Worm (Caenorhabditis elegans) whole organism, young adult: Measurements from ENCODE around the gene cept-1.

Experiments used
- B0261.1 ChIP-seq: sonication (generic microtip); optimal IDR thresholded peaks from 2 replicates; lab custom pipeline; 2016; ENCODE audit warnings: mild to moderate bottlenecking, missing genetic modification characterization, moderate library complexity, missing compliant biosample characterization
- C06A6.2 ChIP-seq: fragments of 200-800 bp; sonication (Bioruptor generic); conservative IDR thresholded peaks from 2 replicates; pipeline ENCODE4 v1.3.6; 2022; ENCODE audit warnings: missing genetic modification characterization, missing compliant biosample characterization
- C17E4.6 ChIP-seq: fragments of 200-800 bp; sonication (Bioruptor generic); IDR thresholded peaks from 2 replicates; pipeline ENCODE4 v1.3.6; 2022; ENCODE audit warnings: missing genetic modification reagents, missing genetic modification characterization, missing compliant biosample characterization
- D2030.7 ChIP-seq: fragments of 200-800 bp; sonication (Bioruptor generic); IDR thresholded peaks from 2 replicates; pipeline ENCODE4 v1.3.6; 2022; ENCODE audit warnings: missing genetic modification reagents, missing genetic modification characterization, missing compliant biosample characterization
- F23B12.7 ChIP-seq: sonication (generic microtip); optimal IDR thresholded peaks from 2 replicates; lab custom pipeline; 2017; ENCODE audit warnings: missing genetic modification characterization, mild to moderate bottlenecking, missing compliant biosample characterization, antibody characterized with exemption, moderate library complexity; ENCODE audit not compliant: insufficient read depth
- F39B2.1 ChIP-seq: fragments of 200-800 bp; sonication (Bioruptor generic); IDR thresholded peaks from 2 replicates; pipeline ENCODE4 v1.3.6; 2022; ENCODE audit warnings: missing genetic modification reagents, missing genetic modification characterization, missing compliant biosample characterization
- F49E8.2 ChIP-seq: sonication (generic microtip); optimal IDR thresholded peaks from 3 replicates; lab custom pipeline; 2017; ENCODE audit warnings: missing genetic modification characterization, mild to moderate bottlenecking, missing compliant biosample characterization, antibody characterized with exemption, moderate library complexity; ENCODE audit not compliant: insufficient read depth
- T26A5.8 ChIP-seq: sonication (generic microtip); optimal IDR thresholded peaks from 2 replicates; lab custom pipeline; 2016; ENCODE audit warnings: missing genetic modification characterization, missing compliant biosample characterization
- Y53F4B.3 ChIP-seq: fragments of 200-800 bp; sonication (Bioruptor generic); IDR thresholded peaks from 2 replicates; pipeline ENCODE4 v1.3.6; 2022; ENCODE audit warnings: missing genetic modification reagents, missing genetic modification characterization, missing compliant biosample characterization
- Y53G8AR.9 ChIP-seq: fragments of 200-800 bp; sonication (Bioruptor generic); conservative IDR thresholded peaks from 2 replicates; pipeline ENCODE4 v1.3.6; 2022; ENCODE audit warnings: missing genetic modification reagents, missing genetic modification characterization, missing compliant biosample characterization
- Y95B8A.8 ChIP-seq: fragments of 200-800 bp; sonication (Bioruptor generic); IDR thresholded peaks from 2 replicates; pipeline ENCODE4 v1.3.6; 2022; ENCODE audit warnings: missing genetic modification reagents, missing genetic modification characterization, missing compliant biosample characterization
- akir-1 ChIP-seq: fragments of 200-800 bp; sonication (Bioruptor generic); optimal IDR thresholded peaks from 2 replicates; lab custom pipeline; 2018; ENCODE audit warnings: mild to moderate bottlenecking, missing genetic modification characterization, moderate library complexity, missing compliant biosample characterization
- aptf-2 ChIP-seq: fragments of 200-800 bp; sonication (Bioruptor generic); conservative IDR thresholded peaks from 2 replicates; pipeline ENCODE4 v1.3.6; 2022; ENCODE audit warnings: missing genetic modification reagents, missing genetic modification characterization, missing compliant biosample characterization
- athp-1 ChIP-seq: sonication (generic microtip); optimal IDR thresholded peaks from 2 replicates; lab custom pipeline; 2017; ENCODE audit warnings: mild to moderate bottlenecking, missing genetic modification characterization, missing compliant biosample characterization
- attf-6 ChIP-seq: fragments of 200-800 bp; sonication (Bioruptor generic); IDR thresholded peaks from 2 replicates; pipeline ENCODE4 v1.3.6; 2022; ENCODE audit warnings: missing genetic modification reagents, missing genetic modification characterization, missing compliant biosample characterization
- ccch-3 ChIP-seq: fragments of 200-800 bp; sonication (Bioruptor generic); optimal IDR thresholded peaks from 2 replicates; lab custom pipeline; 2018; ENCODE audit warnings: mild to moderate bottlenecking, missing genetic modification characterization, missing compliant biosample characterization
- cebp-1 ChIP-seq, 2 experiments: fragments of 200-800 bp in 1 of 2; sonication (Bioruptor generic) in 1 of 2; sonication (generic microtip) in 1 of 2; IDR thresholded peaks in 1 of 2; optimal IDR thresholded peaks in 1 of 2; 2 replicates each; pipeline versions ENCODE4 v1.3.6 to Lab custom; 2017 to 2022; ENCODE audit warnings: missing compliant biosample characterization in 2 of 2, missing genetic modification characterization in 2 of 2, mild to moderate bottlenecking in 1 of 2, missing genetic modification reagents in 1 of 2, moderate library complexity in 1 of 2
- ceh-27 ChIP-seq: fragments of 200-800 bp; sonication (Bioruptor generic); optimal IDR thresholded peaks from 2 replicates; lab custom pipeline; 2018; ENCODE audit warnings: mild to moderate bottlenecking, missing genetic modification characterization, moderate library complexity, missing compliant biosample characterization
- ceh-40 ChIP-seq: fragments of 200-800 bp; sonication (Bioruptor generic); IDR thresholded peaks from 2 replicates; pipeline ENCODE4 v1.3.6; 2022; ENCODE audit warnings: missing genetic modification characterization, missing compliant biosample characterization
- ceh-58 ChIP-seq: fragments of 200-800 bp; sonication (Bioruptor generic); IDR thresholded peaks from 2 replicates; pipeline ENCODE4 v1.3.6; 2022; ENCODE audit warnings: missing genetic modification characterization, missing compliant biosample characterization
- ceh-91 ChIP-seq: fragments of 200-800 bp; sonication (Bioruptor generic); IDR thresholded peaks from 2 replicates; pipeline ENCODE4 v1.3.6; 2022; ENCODE audit warnings: missing genetic modification reagents, missing genetic modification characterization, missing compliant biosample characterization
- egl-18 ChIP-seq: fragments of 200-800 bp; sonication (Bioruptor generic); IDR thresholded peaks from 2 replicates; pipeline ENCODE4 v1.3.6; 2022; ENCODE audit warnings: missing genetic modification reagents, missing genetic modification characterization, missing compliant biosample characterization
- hlh-12 ChIP-seq: sonication (generic microtip); optimal IDR thresholded peaks from 2 replicates; lab custom pipeline; 2016; ENCODE audit warnings: missing genetic modification characterization, missing compliant biosample characterization
- lin-26 ChIP-seq: fragments of 200-800 bp; sonication (Bioruptor generic); IDR thresholded peaks from 2 replicates; pipeline ENCODE4 v1.3.6; 2022; ENCODE audit warnings: missing genetic modification reagents, missing genetic modification characterization, missing compliant biosample characterization
- lsl-1 ChIP-seq: fragments of 200-800 bp; sonication (Bioruptor generic); optimal IDR thresholded peaks from 2 replicates; lab custom pipeline; 2018; ENCODE audit warnings: mild to moderate bottlenecking, missing genetic modification characterization, moderate library complexity, missing compliant biosample characterization
- madf-8 ChIP-seq: fragments of 200-800 bp; sonication (Bioruptor generic); conservative IDR thresholded peaks from 2 replicates; pipeline ENCODE4 v1.3.6; 2022; ENCODE audit warnings: missing genetic modification reagents, missing genetic modification characterization, missing compliant biosample characterization
- nfya-2 ChIP-seq: fragments of 200-800 bp; sonication (Bioruptor generic); IDR thresholded peaks from 2 replicates; pipeline ENCODE4 v1.3.6; 2022; ENCODE audit warnings: missing genetic modification reagents, missing genetic modification characterization, missing compliant biosample characterization
- nhr-90 ChIP-seq: sonication (generic microtip); optimal IDR thresholded peaks from 2 replicates; lab custom pipeline; 2016; ENCODE audit warnings: missing genotype, mild to moderate bottlenecking, missing genetic modification characterization, missing compliant biosample characterization
- pbrm-1 ChIP-seq: fragments of 200-800 bp; sonication (Bioruptor generic); IDR thresholded peaks from 2 replicates; pipeline ENCODE4 v1.3.6; 2022; ENCODE audit warnings: missing genetic modification reagents, missing genetic modification characterization, missing compliant biosample characterization
- pha-4 ChIP-seq: fragments of 150-350 bp; sonication (generic microtip); optimal IDR thresholded peaks from 2 replicates; lab custom pipeline; 2014; ENCODE audit warnings: missing biosample characterization, missing genetic modification reagents, missing genetic modification characterization
- rcor-1 ChIP-seq: fragments of 200-800 bp; sonication (Bioruptor generic); IDR thresholded peaks from 2 replicates; pipeline ENCODE4 v1.3.6; 2022; ENCODE audit warnings: missing genetic modification reagents, missing genetic modification characterization, missing compliant biosample characterization
- rec-8 ChIP-seq, 2 experiments: sonication (generic microtip); optimal IDR thresholded peaks; 2 replicates each; lab custom pipeline; 2016; ENCODE audit warnings: mild to moderate bottlenecking in 2 of 2, missing genetic modification characterization in 2 of 2, missing genetic modification reagents in 2 of 2, missing genotype in 2 of 2, missing biosample characterization in 1 of 2, missing compliant biosample characterization in 1 of 2, moderate library complexity in 1 of 2
- snpc-1.3 ChIP-seq: sonication (generic microtip); optimal IDR thresholded peaks from 2 replicates; lab custom pipeline; 2017; ENCODE audit warnings: missing genetic modification characterization, mild to moderate bottlenecking, missing compliant biosample characterization, antibody characterized with exemption, moderate library complexity, missing genotype, missing genetic modification reagents; ENCODE audit not compliant: insufficient read depth
- snpc-3.4 ChIP-seq: sonication (generic microtip); optimal IDR thresholded peaks from 2 replicates; lab custom pipeline; 2017; ENCODE audit warnings: missing genetic modification characterization, mild to moderate bottlenecking, missing compliant biosample characterization, antibody characterized with exemption, moderate library complexity, missing genotype, missing genetic modification reagents
- snpc-4 ChIP-seq, 5 experiments: fragments of 150-350 bp in 1 of 5; sonication (generic microtip) in 4 of 5; optimal IDR thresholded peaks; 2 replicates each; lab custom pipeline; 2014 to 2018; ENCODE audit warnings: missing genetic modification characterization in 5 of 5, missing biosample characterization in 3 of 5, antibody characterized with exemption in 2 of 5, mild to moderate bottlenecking in 2 of 5, missing compliant biosample characterization in 2 of 5, missing genotype in 2 of 5, moderate library complexity in 2 of 5, missing genetic modification reagents in 1 of 5
- tlf-1 ChIP-seq: fragments of 200-800 bp; sonication (Bioruptor generic); optimal IDR thresholded peaks from 2 replicates; lab custom pipeline; 2018; ENCODE audit warnings: mild to moderate bottlenecking, missing genetic modification characterization, missing compliant biosample characterization
- zim-3 ChIP-seq: sonication (generic microtip); optimal IDR thresholded peaks from 2 replicates; lab custom pipeline; 2017; ENCODE audit warnings: mild to moderate bottlenecking, missing genetic modification characterization, moderate library complexity, missing compliant biosample characterization
- ztf-28 ChIP-seq: fragments of 200-800 bp; sonication (Bioruptor generic); IDR thresholded peaks from 2 replicates; pipeline ENCODE4 v1.3.6; 2022; ENCODE audit warnings: missing genetic modification reagents, missing genetic modification characterization, missing compliant biosample characterization

Gene cept-1

DNA sequence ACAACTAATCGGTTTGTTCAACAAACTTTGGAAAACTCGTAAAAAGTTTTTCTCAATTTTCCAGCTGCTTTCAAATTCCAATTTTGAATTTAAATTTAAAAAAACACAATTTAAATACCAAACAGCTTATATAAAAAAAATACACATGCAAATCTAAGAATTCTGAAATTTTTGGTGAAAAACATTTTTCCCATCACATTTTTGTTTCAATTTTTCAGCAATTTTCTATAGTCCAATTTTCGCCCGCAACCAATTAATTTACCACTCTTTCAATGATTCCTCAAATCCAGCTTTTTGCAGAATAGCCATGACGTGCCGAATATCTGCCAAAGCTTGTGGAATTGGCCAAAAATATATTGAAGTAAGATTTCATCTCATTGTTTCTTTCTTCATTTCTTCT is at the start of gene cept-1:
Gene cept-1, plus strand, starts transcription at position 301 of the 400 bp plus-strand sequence.
- TF ChIP-seq Y95B8A.8 (GFP tag; lab: Robert Waterston, UW) (no peak), hlh-12 (tag; lab: Kevin White, UChicago) (no peak), madf-8 (GFP tag; lab: Robert Waterston, UW) (no peak), ceh-27 (GFP tag; lab: Kevin White, UChicago) (no peak), snpc-1.3 (tag; lab: Kevin White, UChicago) (no peak), zim-3 (tag; lab: Kevin White, UChicago) (no peak), rcor-1 (GFP tag; lab: Robert Waterston, UW) (no peak), lin-26 (no peak), aptf-2 (GFP tag; lab: Robert Waterston, UW) (no peak), T26A5.8 (tag; lab: Kevin White, UChicago) (no peak), nhr-90 (tag; lab: Kevin White, UChicago) (no peak), egl-18 (GFP tag; lab: Robert Waterston, UW) (no peak)

DNA sequence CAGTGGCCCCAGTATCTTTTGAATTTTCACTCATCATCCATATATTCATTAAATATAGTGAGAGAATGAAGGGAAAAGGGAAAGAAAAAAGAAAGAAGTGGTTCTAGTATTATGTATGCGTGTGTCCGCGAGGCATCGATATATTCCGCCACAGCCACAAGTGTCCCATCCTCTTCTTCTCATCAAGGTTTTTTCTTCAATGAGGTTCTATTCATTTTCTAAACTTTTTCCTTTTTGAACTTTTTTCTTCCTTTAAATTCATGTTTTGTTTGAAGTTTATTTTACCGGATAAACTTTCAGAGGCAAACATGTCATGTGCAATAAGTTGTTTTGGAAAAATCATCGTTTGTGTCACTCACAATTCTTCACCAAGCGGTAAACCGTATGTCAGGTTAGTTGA is 49.5 kb upstream of the cept-1 start, which contains the start of gene rgs-2:
Gene rgs-2, plus strand, starts transcription at position 301 of the 400 bp plus-strand sequence.
- no peak for TF ChIP-seq ztf-28 (GFP tag; lab: Robert Waterston, UW)
- TF ChIP-seq tlf-1 (GFP tag; lab: Kevin White, UChicago), result no peak
- no peak for TF ChIP-seq attf-6 (GFP tag; lab: Robert Waterston, UW)
- TF ChIP-seq pha-4, result no peak
- TF ChIP-seq akir-1 (GFP tag; lab: Kevin White, UChicago), result no peak
- no peak for TF ChIP-seq ceh-40 (GFP tag; lab: Robert Waterston, UW)
- no peak for TF ChIP-seq C06A6.2
- TF ChIP-seq Y53G8AR.9 (GFP tag; lab: Robert Waterston, UW), result no peak

DNA sequence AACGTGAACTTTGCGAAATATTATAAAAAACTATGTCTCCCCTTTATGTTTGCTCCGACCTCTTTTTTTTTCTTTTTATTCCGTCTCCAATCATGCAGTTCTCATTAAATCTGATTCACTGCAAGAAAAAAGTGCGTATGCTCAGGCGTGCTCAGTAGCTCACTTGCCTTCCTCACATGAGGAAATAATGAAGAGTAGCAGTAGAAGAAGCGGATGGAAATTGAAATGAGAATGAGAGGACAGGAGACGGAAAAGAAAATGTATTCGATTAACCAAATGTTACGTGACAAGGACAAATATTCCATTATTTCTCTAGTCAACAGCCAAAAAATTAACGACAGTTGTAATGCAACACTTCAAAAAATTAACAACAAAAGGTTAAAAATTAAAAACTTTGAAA is 48.9 kb upstream of the cept-1 start:
- TF ChIP-seq F39B2.1 (no peak), egl-18 (GFP tag; lab: Robert Waterston, UW) (no peak), F49E8.2 (tag; lab: Kevin White, UChicago) (no peak)

DNA sequence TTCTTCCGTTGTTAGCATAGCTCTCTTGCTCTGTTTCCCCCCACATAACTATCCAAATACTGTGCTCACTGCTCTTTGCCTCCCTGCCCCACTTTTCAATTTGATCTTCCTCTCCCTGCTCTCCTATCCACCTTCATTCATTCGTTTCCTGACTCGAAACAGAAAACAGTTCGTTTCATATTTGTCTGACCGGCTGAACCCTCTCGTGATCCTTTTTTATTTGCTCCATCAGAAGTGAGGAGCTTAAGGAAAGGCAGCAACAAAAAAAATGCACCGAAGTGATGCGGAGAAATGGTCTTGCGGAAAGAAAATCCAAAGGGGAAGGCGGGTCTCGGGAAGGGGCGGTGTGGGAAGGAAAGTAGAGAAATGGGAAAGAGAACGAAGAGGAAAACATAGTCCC is 40.4 kb upstream of the cept-1 start:
- TF ChIP-seq snpc-4 (GFP tag; optimal IDR thresholded peaks at IDR 0.05; lab: Kevin White, UChicago), result no peak
- no peak for TF ChIP-seq snpc-4 (tag; optimal IDR thresholded peaks at IDR 0.05; lab: Kevin White, UChicago)
- no peak for TF ChIP-seq ccch-3 (GFP tag; lab: Kevin White, UChicago)
- no peak for TF ChIP-seq athp-1 (tag; lab: Kevin White, UChicago)
- no peak for TF ChIP-seq snpc-3.4 (tag; lab: Kevin White, UChicago)
- no peak for TF ChIP-seq Y53G8AR.9 (GFP tag; lab: Robert Waterston, UW)
- no peak for TF ChIP-seq C17E4.6 (GFP tag; lab: Robert Waterston, UW)
- no peak for TF ChIP-seq B0261.1
- TF ChIP-seq pbrm-1, result no peak
- TF ChIP-seq ceh-58 (GFP tag; lab: Robert Waterston, UW), result no peak
- no peak for TF ChIP-seq ceh-91 (GFP tag; lab: Robert Waterston, UW)
- no peak for TF ChIP-seq Y53F4B.3 (GFP tag; lab: Robert Waterston, UW)
- TF ChIP-seq cebp-1 (GFP tag; IDR thresholded peaks at IDR 0.05; lab: Robert Waterston, UW), result no peak
- no peak for TF ChIP-seq cebp-1 (tag; optimal IDR thresholded peaks at IDR 0.05; lab: Kevin White, UChicago)
- no peak for TF ChIP-seq D2030.7 (GFP tag; lab: Robert Waterston, UW)
- TF ChIP-seq F23B12.7 (tag; lab: Kevin White, UChicago), result no peak
- no peak for TF ChIP-seq lsl-1 (GFP tag; lab: Kevin White, UChicago)
- no peak for TF ChIP-seq aptf-2 (GFP tag; lab: Robert Waterston, UW)
- no peak for TF ChIP-seq nfya-2 (GFP tag; lab: Robert Waterston, UW)
- TF ChIP-seq rec-8 (tag; optimal IDR thresholded peaks at IDR 0.05; lab: Kevin White, UChicago), result no peak
